Fruit fly (Drosophila melanogaster): ENCODE measurements around the gene kst.

Gene kst

DNA sequence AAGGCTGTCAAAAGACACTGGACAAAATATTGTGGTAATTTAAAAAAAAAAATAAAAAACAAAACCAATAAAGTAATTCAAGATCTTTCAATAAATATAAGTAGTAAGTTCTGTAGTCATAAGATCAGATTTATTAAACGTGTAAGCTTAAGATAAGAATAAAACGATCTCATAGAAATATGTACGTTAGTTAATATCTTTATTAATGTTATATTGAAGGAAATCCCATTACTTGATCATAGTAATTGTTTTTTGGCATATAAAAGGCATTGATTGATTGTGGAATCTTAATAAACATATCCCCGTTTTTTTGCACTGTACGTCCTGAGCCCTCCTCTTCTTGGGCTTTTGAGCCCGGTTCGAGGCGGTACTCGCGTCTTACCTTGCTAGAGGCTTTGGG lies 6.6 kb downstream of the kst start (continued):
- no peak for TF ChIP-seq prd (optimal IDR thresholded peaks at IDR 0.05)
- TF ChIP-seq prd (GFP tag; IDR thresholded peaks at IDR 0.05), result no peak
- TF ChIP-seq Hand (GFP tag; optimal IDR thresholded peaks at IDR 0.05), result no peak
- TF ChIP-seq CG7372 (GFP tag; IDR thresholded peaks at IDR 0.05), result no peak
- no peak for TF ChIP-seq CG34376 (GFP tag; optimal IDR thresholded peaks at IDR 0.05)
- no peak for TF ChIP-seq CG3995 (GFP tag; optimal IDR thresholded peaks at IDR 0.05)
- no peak for TF ChIP-seq tll (GFP tag; optimal IDR thresholded peaks at IDR 0.05)
- no peak for TF ChIP-seq Mrtf (GFP tag; IDR thresholded peaks at IDR 0.05)
- TF ChIP-seq grau (tag; optimal IDR thresholded peaks at IDR 0.05), result peak; percentile 2
- no peak for TF ChIP-seq CG10654 (GFP tag; optimal IDR thresholded peaks at IDR 0.05)
- no peak for TF ChIP-seq gcm2 (GFP tag; optimal IDR thresholded peaks at IDR 0.05)
- no peak for TF ChIP-seq CG33213 (GFP tag; optimal IDR thresholded peaks at IDR 0.05)
- peak; percentile 48; the same call in 1 of the 2 replicates for TF ChIP-seq CG31441 (GFP tag; IDR thresholded peaks at IDR 0.05)
- peak; percentile 17 for TF ChIP-seq nmo (GFP tag; optimal IDR thresholded peaks at IDR 0.05)
- peak; percentile 5 for TF ChIP-seq dmrt99B (tag; optimal IDR thresholded peaks at IDR 0.05)
- TF ChIP-seq ase (GFP tag; IDR thresholded peaks at IDR 0.05), result no peak
- peak; percentile 39 for TF ChIP-seq CG15269 (tag; optimal IDR thresholded peaks at IDR 0.05)
- peak; percentile 3 for TF ChIP-seq CG13296 (GFP tag; optimal IDR thresholded peaks at IDR 0.05)
- peak; percentile 51 for TF ChIP-seq lbe (GFP tag; optimal IDR thresholded peaks at IDR 0.05)
- TF ChIP-seq Sox102F (GFP tag; optimal IDR thresholded peaks at IDR 0.05), result peak; percentile 12
- TF ChIP-seq CG11247 (GFP tag; IDR thresholded peaks at IDR 0.05), result no peak
- TF ChIP-seq Rx (GFP tag; IDR thresholded peaks at IDR 0.05), result no peak
- TF ChIP-seq Fer1 (GFP tag; optimal IDR thresholded peaks at IDR 0.05), result peak; percentile 19
- peak; percentile 35 for TF ChIP-seq CG2678 (tag; optimal IDR thresholded peaks at IDR 0.05)
- TF ChIP-seq Neu2 (GFP tag; optimal IDR thresholded peaks at IDR 0.05; ENCODE audit: borderline replicate concordance), result no peak

dm6 chr3L:3344528-3344927 lies 7.9 kb downstream of the kst start:
- TF ChIP-seq Med (GFP tag), result peak; percentile 40
- peak; percentile 41 for TF ChIP-seq sens (GFP tag)
- TF ChIP-seq CG3407 (GFP tag; optimal IDR thresholded peaks at IDR 0.05), result no peak
- no peak for TF ChIP-seq CG9876 (GFP tag; optimal IDR thresholded peaks at IDR 0.05)
- peak in 1 of 2 experiments; percentile 87 for TF ChIP-seq Pdp1 (GFP tag; optimal IDR thresholded peaks at IDR 0.05)

DNA sequence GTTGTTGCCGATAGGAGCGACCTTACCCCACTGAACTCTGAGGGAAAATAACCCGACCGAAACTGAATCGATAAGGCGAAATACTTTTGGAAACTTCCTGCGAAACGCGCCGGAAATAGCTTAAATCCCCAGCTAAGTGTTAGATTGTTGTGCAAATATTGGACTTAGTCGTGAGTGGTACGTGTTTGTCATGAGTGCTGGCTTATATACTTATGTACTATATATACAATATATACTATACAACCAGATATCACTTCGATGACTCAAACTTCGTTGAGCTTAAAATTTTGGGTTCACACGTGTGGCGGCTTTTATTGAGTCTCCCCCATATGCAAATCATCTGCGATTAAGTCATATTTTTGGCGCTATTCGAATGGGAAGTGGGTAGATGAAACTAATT lies 9.6 kb downstream of the kst start:
- TF ChIP-seq HLH54F (GFP tag; optimal IDR thresholded peaks at IDR 0.05), result no peak
- TF ChIP-seq Doc2 (GFP tag; IDR thresholded peaks at IDR 0.05), result no peak
- TF ChIP-seq CG6854 (GFP tag; optimal IDR thresholded peaks at IDR 0.05), result no peak
- no peak for TF ChIP-seq pros (GFP tag; optimal IDR thresholded peaks at IDR 0.05)
- TF ChIP-seq CG9797 (GFP tag; optimal IDR thresholded peaks at IDR 0.05), result no peak
- no peak for TF ChIP-seq croc (GFP tag; conservative IDR thresholded peaks at IDR 0.05)
- 0 out of 2 replicates have a peak, but pooled peaks have one; percentile 12 for TF ChIP-seq Atf6 (GFP tag; IDR thresholded peaks at IDR 0.05)
- no peak for TF ChIP-seq Six4 (GFP tag; optimal IDR thresholded peaks at IDR 0.05)
- TF ChIP-seq slp2 (GFP tag; optimal IDR thresholded peaks at IDR 0.05), result no peak
- TF ChIP-seq zfh2 (GFP tag; optimal IDR thresholded peaks at IDR 0.05), result no peak
- no peak for TF ChIP-seq CG6272 (GFP tag; IDR thresholded peaks at IDR 0.05)
- TF ChIP-seq Hey (tag; optimal IDR thresholded peaks at IDR 0.05), result no peak
- no peak for TF ChIP-seq CG2712 (tag; optimal IDR thresholded peaks at IDR 0.05)
- TF ChIP-seq CG7928 (GFP tag; optimal IDR thresholded peaks at IDR 0.05), result no peak
- TF ChIP-seq CG3281 (GFP tag; optimal IDR thresholded peaks at IDR 0.05), result peak; percentile 13
- TF ChIP-seq CG3847 (GFP tag; IDR thresholded peaks at IDR 0.05), result no peak
- no peak for TF ChIP-seq CG4360 (GFP tag; IDR thresholded peaks at IDR 0.05)
- no peak for TF ChIP-seq pita (GFP tag; optimal IDR thresholded peaks at IDR 0.05)
- no peak for TF ChIP-seq CG15479 (GFP tag; optimal IDR thresholded peaks at IDR 0.05)
- TF ChIP-seq CG9609 (GFP tag; optimal IDR thresholded peaks at IDR 0.05), result no peak
- no peak for TF ChIP-seq Jarid2 (GFP tag; optimal IDR thresholded peaks at IDR 0.05)
- TF ChIP-seq so (GFP tag; IDR thresholded peaks at IDR 0.05), result no peak
